Worm (Caenorhabditis elegans): Measurements from ENCODE around the gene C56C10.6.

C56C10.6 gene

DNA sequence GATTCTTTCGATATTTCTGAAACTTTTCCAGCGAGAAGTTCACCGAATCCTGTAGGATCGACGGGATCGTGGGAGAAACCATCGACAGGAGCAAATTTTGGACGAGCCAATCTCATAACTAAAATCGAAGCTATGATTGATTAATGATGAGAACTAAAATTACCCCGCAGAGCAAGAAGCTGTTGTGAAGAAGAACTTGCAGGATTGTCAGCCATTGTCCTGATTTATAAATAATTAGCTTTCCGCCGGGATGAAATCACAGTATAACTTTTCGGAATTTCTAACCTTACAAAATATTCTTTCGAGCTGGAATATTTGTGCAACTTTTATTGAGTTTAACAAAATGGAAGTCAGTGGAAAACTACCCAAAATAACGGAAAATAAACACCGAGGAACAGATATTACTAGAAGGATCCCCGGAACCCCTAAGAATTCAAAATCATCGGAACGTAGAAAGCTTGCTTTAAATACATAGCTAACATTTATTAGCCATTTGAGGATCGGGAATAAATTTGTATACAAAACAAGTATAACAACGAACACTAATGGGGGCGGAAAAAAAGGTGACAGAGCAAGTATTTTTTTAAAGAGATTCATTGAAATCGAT lies 6.2 kb upstream of the C56C10.6 start, which contains the start of gene C56C10.7:
Gene C56C10.7 (minus strand): TSS at position 312 of the 607 bp plus-strand sequence.
- TF ChIP-seq unc-120 (tag; optimal IDR thresholded peaks at IDR 0.05; ENCODE audit: poor library complexity, severe bottlenecking) (no peak), elt-1 (tag; optimal IDR thresholded peaks at IDR 0.05; ENCODE audit: borderline replicate concordance, insufficient read depth) (no peak), hlh-1 (tag; optimal IDR thresholded peaks at IDR 0.05) (no peak), cnd-1 (tag; optimal IDR thresholded peaks at IDR 0.05) (no peak), ces-1 (GFP tag; optimal IDR thresholded peaks at IDR 0.05) (no peak), nhr-2 (tag; optimal IDR thresholded peaks at IDR 0.05) (no peak), unc-39 (tag; optimal IDR thresholded peaks at IDR 0.05) (no peak), blmp-1 (tag; optimal IDR thresholded peaks at IDR 0.05) (no peak), tbx-8 (GFP tag; optimal IDR thresholded peaks at IDR 0.05) (no peak), ham-2 (GFP tag; optimal IDR thresholded peaks at IDR 0.05) (no peak), bed-3 (GFP tag; optimal IDR thresholded peaks at IDR 0.05) (no peak), mab-5 (tag; optimal IDR thresholded peaks at IDR 0.05) (no peak), sem-2 (GFP tag; optimal IDR thresholded peaks at IDR 0.05) (no peak), nhr-12 (tag; optimal IDR thresholded peaks at IDR 0.05) (no peak), M03D4.4 (tag; optimal IDR thresholded peaks at IDR 0.05) (no peak), elt-3 (tag; optimal IDR thresholded peaks at IDR 0.05) (no peak), nhr-28 (tag; optimal IDR thresholded peaks at IDR 0.05) (no peak), sptf-1 (tag; optimal IDR thresholded peaks at IDR 0.05) (no peak), flh-1 (GFP tag; optimal IDR thresholded peaks at IDR 0.05) (no peak)

DNA sequence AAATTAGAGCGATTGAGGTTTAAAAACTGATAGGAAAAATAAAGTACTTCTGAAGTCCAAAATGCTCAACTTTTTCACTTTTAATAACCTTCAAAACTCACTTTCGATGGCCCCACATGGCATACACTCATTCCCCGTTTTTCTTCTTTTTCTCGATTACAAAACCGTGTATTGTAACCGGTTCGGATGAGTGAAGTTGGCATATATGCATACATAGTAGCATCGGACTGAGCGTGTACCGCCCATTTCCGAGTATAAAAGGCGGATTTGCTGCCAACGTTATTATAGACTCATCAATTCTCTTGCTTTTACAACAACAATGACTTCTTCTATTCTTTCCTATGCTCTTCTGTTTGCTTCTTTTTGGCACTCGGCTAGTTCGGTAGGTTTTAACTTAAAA lies 1.6 kb upstream of the C56C10.6 start, which contains the start of gene C56C10.4:
Gene C56C10.4 (plus strand): TSS at position 301 of the 400 bp plus-strand sequence.
- TF ChIP-seq elt-3 (tag; optimal IDR thresholded peaks at IDR 0.05) (no peak), M03D4.4 (tag; optimal IDR thresholded peaks at IDR 0.05) (no peak), pha-4 (tag; optimal IDR thresholded peaks at IDR 0.05) (no peak), mls-2 (tag; optimal IDR thresholded peaks at IDR 0.05) (no peak), nhr-2 (tag; optimal IDR thresholded peaks at IDR 0.05) (no peak), ceh-83 (GFP tag; optimal IDR thresholded peaks at IDR 0.05) (no peak), flh-1 (GFP tag; optimal IDR thresholded peaks at IDR 0.05) (no peak), lin-13 (tag; optimal IDR thresholded peaks at IDR 0.05) (no peak), hlh-1 (tag; optimal IDR thresholded peaks at IDR 0.05) (no peak), nhr-76 (tag; optimal IDR thresholded peaks at IDR 0.05) (no peak), blmp-1 (tag; optimal IDR thresholded peaks at IDR 0.05) (no peak), unc-120 (tag; optimal IDR thresholded peaks at IDR 0.05; ENCODE audit: poor library complexity, severe bottlenecking) (no peak), ztf-11 (tag; optimal IDR thresholded peaks at IDR 0.05) (no peak), lsy-2 (tag; optimal IDR thresholded peaks at IDR 0.05) (no peak), drap-1 (GFP tag; optimal IDR thresholded peaks at IDR 0.05) (no peak), unc-39 (tag; optimal IDR thresholded peaks at IDR 0.05) (no peak)

DNA sequence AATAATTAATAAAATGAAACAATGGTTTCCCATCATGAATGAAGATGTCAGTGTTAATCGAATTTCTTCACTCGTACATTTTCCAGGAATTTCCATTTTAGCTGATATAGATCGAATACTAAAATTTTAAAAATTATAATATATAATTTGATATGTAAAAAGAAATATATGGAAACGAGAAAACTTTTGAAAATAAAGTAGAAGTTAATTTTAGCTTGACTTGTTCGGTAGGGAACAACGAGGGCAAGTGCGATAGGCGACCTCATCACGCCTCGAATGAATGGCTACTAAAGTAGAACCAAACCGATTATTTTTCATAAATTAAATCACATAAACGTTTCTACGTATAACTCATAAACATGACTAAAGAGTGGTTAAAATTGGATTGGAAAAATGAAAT lies 2.8 kb downstream of the C56C10.6 start, which contains the start of gene sra-31:
Gene sra-31 (minus strand): TSS at position 101 of the 400 bp plus-strand sequence.
- TF ChIP-seq ham-2 (GFP tag; optimal IDR thresholded peaks at IDR 0.05) (no peak), lin-32 (GFP tag; optimal IDR thresholded peaks at IDR 0.05) (no peak), nhr-76 (tag; optimal IDR thresholded peaks at IDR 0.05) (no peak), mep-1 (tag; optimal IDR thresholded peaks at IDR 0.05) (no peak), unc-39 (tag; optimal IDR thresholded peaks at IDR 0.05) (no peak), elt-3 (tag; optimal IDR thresholded peaks at IDR 0.05) (no peak), mab-5 (tag; optimal IDR thresholded peaks at IDR 0.05) (no peak), pha-4 (tag; optimal IDR thresholded peaks at IDR 0.05) (no peak), nhr-237 (tag; optimal IDR thresholded peaks at IDR 0.05) (no peak), elt-1 (tag; optimal IDR thresholded peaks at IDR 0.05; ENCODE audit: borderline replicate concordance, insufficient read depth) (no peak), M03D4.4 (tag; optimal IDR thresholded peaks at IDR 0.05) (no peak), nhr-28 (tag; optimal IDR thresholded peaks at IDR 0.05) (no peak), zip-8 (tag; optimal IDR thresholded peaks at IDR 0.05) (no peak)

DNA sequence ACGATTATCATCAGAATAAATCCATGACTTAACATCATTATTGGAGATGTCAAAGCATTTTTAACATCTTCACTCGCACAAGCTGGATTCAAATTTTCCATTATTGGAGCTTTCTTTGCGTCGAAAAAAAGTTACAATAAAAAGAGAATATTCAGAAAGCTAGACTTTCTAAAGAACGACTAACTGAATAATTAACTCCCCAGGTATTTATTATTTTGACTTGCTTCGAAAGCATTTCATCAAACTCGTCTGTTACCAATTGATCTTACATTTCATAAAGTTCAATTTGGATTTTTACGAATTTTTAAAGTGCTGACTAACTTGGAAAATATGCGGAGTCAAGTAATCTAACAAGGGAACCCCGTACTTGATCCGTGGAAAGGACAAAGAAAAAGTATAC lies 5.5 kb downstream of the C56C10.6 start, which contains the start of gene sra-29:
Gene sra-29 (minus strand): TSS at position 101 of the 400 bp plus-strand sequence.
- TF ChIP-seq ceh-83 (GFP tag; optimal IDR thresholded peaks at IDR 0.05) = no peak

DNA sequence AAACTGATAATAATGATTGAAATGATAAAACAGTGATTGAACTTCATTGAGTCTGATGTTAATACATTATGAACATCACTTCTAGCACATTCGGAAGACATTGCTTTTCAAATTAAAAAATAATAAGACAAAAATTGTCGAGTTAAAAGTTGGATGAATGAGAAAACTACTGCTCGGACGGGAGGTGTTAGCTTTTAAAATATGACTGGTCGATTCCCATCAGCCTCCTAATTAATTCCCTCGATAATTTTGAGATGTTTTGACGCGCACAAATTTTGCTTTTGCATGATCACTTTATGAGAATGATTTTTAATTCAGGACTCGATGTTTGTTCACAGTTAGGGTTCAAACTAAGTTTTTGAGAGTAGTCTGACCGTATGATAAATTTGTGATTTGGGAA lies 7.5 kb downstream of the C56C10.6 start, which contains the start of gene sra-28:
Gene sra-28 (minus strand): TSS at position 101 of the 400 bp plus-strand sequence.
- TF ChIP-seq nhr-28 (tag; optimal IDR thresholded peaks at IDR 0.05) (no peak), elt-1 (tag; optimal IDR thresholded peaks at IDR 0.05; ENCODE audit: borderline replicate concordance, insufficient read depth) (no peak), nhr-2 (tag; optimal IDR thresholded peaks at IDR 0.05) (no peak), nhr-12 (tag; optimal IDR thresholded peaks at IDR 0.05) (no peak), unc-62 (GFP tag; optimal IDR thresholded peaks at IDR 0.05) (no peak)
